Fruit fly (Drosophila melanogaster) Kc167 (cell line): ENCODE results near the gene mRpL37.

Source experiments
- Myc ChIP-seq: fragments of >200 bp; optimal IDR thresholded peaks from 2 replicates; lab custom pipeline; 2017; ENCODE audit warnings: missing external identifiers
- ttk ChIP-seq: sonication (Bioruptor generic); optimal IDR thresholded peaks from 2 replicates; lab custom pipeline; 2017; ENCODE audit warnings: missing external identifiers

DNA sequence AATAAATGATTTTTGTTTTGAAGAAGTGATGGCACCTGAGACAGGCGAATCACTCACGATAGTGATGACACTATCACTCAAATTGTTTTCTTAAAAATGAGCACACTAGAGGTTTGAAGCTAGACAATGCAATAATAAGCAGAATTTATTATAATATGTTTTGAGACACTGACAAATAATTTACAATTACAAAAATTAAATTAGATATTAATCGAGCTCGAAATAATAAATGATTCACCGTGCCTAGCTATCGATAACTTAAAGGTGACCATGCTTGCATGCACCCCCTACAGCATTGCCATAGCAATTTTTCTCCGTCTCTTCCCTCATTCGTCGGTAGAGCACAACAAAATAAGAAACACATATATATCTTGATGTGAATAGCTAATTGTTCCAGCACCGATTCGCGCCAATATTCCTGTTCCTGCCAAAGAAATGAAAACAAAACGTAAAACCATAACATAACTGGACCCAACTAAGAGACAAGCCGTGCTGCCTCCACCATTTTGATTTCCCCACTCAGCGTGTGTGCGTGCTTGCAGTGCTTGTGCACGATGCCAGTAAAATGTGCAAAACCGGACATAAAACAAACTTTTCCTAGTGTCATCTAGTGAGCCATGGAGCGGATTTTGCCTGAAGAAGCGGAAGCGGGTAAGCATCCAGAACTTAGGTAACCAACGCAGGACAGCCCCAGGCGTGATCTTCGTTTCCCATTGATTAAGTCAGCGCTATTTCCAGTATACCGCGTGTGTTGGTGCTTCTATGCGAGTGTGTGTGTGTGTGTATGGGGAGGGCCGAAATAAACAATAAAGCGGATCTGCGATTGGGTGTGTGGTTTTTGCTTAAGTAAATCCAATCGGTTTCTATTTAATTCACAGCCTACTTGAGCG, 22.7 kb downstream of the mRpL37 start, which contains the start of the genes MED7 and Cap-H2:
- TF ChIP-seq ttk (lab: Kevin White, UChicago) (no peak), Myc (lab: Kevin White, UChicago) (no peak)
